Worm (Caenorhabditis elegans) whole organism, L1 larva: ENCODE measurements around the gene srz-74.

Source experiments
- Y116A8C.19 ChIP-seq: sonication (generic microtip); optimal IDR thresholded peaks from 2 replicates; lab custom pipeline; 2016; ENCODE audit warnings: missing compliant biosample characterization, missing genetic modification characterization, borderline replicate concordance
- nhr-28 ChIP-seq: fragments of 150-350 bp; optimal IDR thresholded peaks from 2 replicates; lab custom pipeline; 2014; ENCODE audit warnings: missing biosample characterization, missing genetic modification characterization
- nhr-76 ChIP-seq: sonication (generic microtip); optimal IDR thresholded peaks from 2 replicates; lab custom pipeline; 2017; ENCODE audit warnings: missing biosample characterization, missing genetic modification characterization
- snpc-4 ChIP-seq: fragments of 150-350 bp; optimal IDR thresholded peaks from 2 replicates; lab custom pipeline; 2014; ENCODE audit warnings: missing biosample characterization, missing genetic modification characterization
- tlp-1 ChIP-seq: fragments of 150-350 bp; optimal IDR thresholded peaks from 2 replicates; lab custom pipeline; 2014; ENCODE audit warnings: missing biosample characterization, missing genetic modification characterization
- unc-86 ChIP-seq: sonication (generic microtip); optimal IDR thresholded peaks from 2 replicates; lab custom pipeline; 2016; ENCODE audit warnings: missing genetic modification characterization, missing compliant biosample characterization

ce11 chrIV:16320866-16321265 lies 8.4 kb upstream of the srz-74 start, which contains the start of gene srz-61:
- no peak for TF ChIP-seq unc-86 (tag; lab: Kevin White, UChicago)
- TF ChIP-seq nhr-76 (tag; lab: Kevin White, UChicago), result no peak
- no peak for TF ChIP-seq nhr-28
- no peak for TF ChIP-seq snpc-4 (tag; lab: Kevin White, UChicago)
- TF ChIP-seq Y116A8C.19 (tag; lab: Kevin White, UChicago), result no peak
- no peak for TF ChIP-seq tlp-1
